Worm (Caenorhabditis elegans) whole organism, L3 larva: ENCODE data around the gene gcsh-1.

ENCODE experiments used
- ama-1 ChIP-seq: fragments of 150-350 bp; optimal IDR thresholded peaks from 2 replicates; lab custom pipeline; 2018
- ceh-16 ChIP-seq: sonication (generic microtip); optimal IDR thresholded peaks from 2 replicates; lab custom pipeline; 2017; ENCODE audit warnings: missing biosample characterization, missing genetic modification characterization
- ceh-82 ChIP-seq: fragments of 150-350 bp; optimal IDR thresholded peaks from 2 replicates; lab custom pipeline; 2014; ENCODE audit warnings: missing biosample characterization, missing genetic modification characterization
- ceh-9 ChIP-seq: sonication (generic microtip); optimal IDR thresholded peaks from 2 replicates; lab custom pipeline; 2018; ENCODE audit warnings: missing biosample characterization, missing genetic modification characterization
- daf-12 ChIP-seq: fragments of 150-350 bp; optimal IDR thresholded peaks from 2 replicates; lab custom pipeline; 2014; ENCODE audit warnings: missing biosample characterization, missing genetic modification reagents, missing genetic modification characterization
- egl-27 ChIP-seq: sonication (generic microtip); optimal IDR thresholded peaks from 4 replicates; lab custom pipeline; 2017; ENCODE audit warnings: missing biosample characterization, missing genetic modification reagents, missing genetic modification characterization
- egl-5 ChIP-seq: fragments of 150-350 bp; optimal IDR thresholded peaks from 2 replicates; lab custom pipeline; 2017; ENCODE audit warnings: missing biosample characterization, missing genetic modification reagents, missing genetic modification characterization, inconsistent platforms
- elt-3 ChIP-seq, 3 experiments: fragments of 150-350 bp in 1 of 3; sonication (generic microtip) in 2 of 3; optimal IDR thresholded peaks; 2 replicates in 2 of 3; 4 replicates in 1 of 3; lab custom pipeline; 2014 to 2017; ENCODE audit warnings: missing biosample characterization in 3 of 3, missing genetic modification characterization in 3 of 3
- fkh-2 ChIP-seq: fragments of 150-350 bp; optimal IDR thresholded peaks from 2 replicates; lab custom pipeline; 2014; ENCODE audit warnings: missing biosample characterization, missing genetic modification reagents, missing genetic modification characterization
- jun-1 ChIP-seq: fragments of 150-350 bp; optimal IDR thresholded peaks from 2 replicates; lab custom pipeline; 2014; ENCODE audit warnings: missing biosample characterization, missing genetic modification reagents, missing genetic modification characterization
- lin-39 ChIP-seq: fragments of 150-350 bp; optimal IDR thresholded peaks from 2 replicates; lab custom pipeline; 2018; ENCODE audit warnings: missing biosample characterization, missing genetic modification reagents, missing genetic modification characterization
- nhr-237 ChIP-seq: fragments of 150-350 bp; optimal IDR thresholded peaks from 2 replicates; lab custom pipeline; 2014; ENCODE audit warnings: missing biosample characterization, missing genetic modification characterization
- unc-39 ChIP-seq: sonication (generic microtip); optimal IDR thresholded peaks from 4 replicates; lab custom pipeline; 2017; ENCODE audit warnings: missing biosample characterization, missing genetic modification characterization

DNA sequence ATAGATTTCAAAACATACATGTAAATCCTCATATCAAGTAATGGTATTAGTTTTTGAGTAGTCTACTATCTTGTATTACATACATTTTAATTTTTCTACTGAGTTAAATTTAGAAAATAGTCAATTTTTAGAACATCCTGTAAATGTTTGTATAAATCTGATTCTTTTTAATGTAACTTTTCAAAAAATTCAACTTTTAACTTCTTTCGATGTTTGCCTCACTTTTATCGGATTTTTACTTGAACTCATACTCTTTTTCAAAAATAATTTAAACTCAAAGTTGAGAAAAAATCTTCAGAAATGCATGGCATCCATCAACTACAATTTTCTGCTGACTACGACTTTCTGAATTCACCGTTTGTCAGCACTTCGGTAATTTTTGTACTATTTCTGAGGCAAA lies 50.4 kb downstream of the gcsh-1 start, which contains the start of gene M163.7:
- TF ChIP-seq ceh-82 (tag; lab: Kevin White, UChicago) (no peak), nhr-237 (tag; lab: Kevin White, UChicago) (no peak), daf-12 (tag; lab: Kevin White, UChicago) (no peak), ceh-16 (tag; lab: Kevin White, UChicago) (no peak), jun-1 (tag; lab: Kevin White, UChicago) (no peak), unc-39 (tag; lab: Kevin White, UChicago) (no peak), ceh-9 (tag; lab: Kevin White, UChicago) (no peak), egl-5 (tag; lab: Kevin White, UChicago) (no peak), ama-1 (lab: Kevin White, UChicago) (no peak), fkh-2 (tag; lab: Kevin White, UChicago) (no peak), egl-27 (tag; lab: Kevin White, UChicago) (no peak), elt-3 (tag; optimal IDR thresholded peaks at IDR 0.05; lab: Kevin White, UChicago) (no peak), lin-39 (no peak)
